Worm (Caenorhabditis elegans) whole organism, mixed stage, embryonic: ENCODE measurements around the gene C47E12.10.

Experiments used
- blmp-1 ChIP-seq: fragments of 150-350 bp; optimal IDR thresholded peaks from 2 replicates; lab custom pipeline; 2014; ENCODE audit warnings: missing biosample characterization, missing genetic modification characterization
- ceh-83 ChIP-seq: fragments of 200-800 bp; sonication (Bioruptor generic); optimal IDR thresholded peaks from 2 replicates; lab custom pipeline; 2018; ENCODE audit warnings: mild to moderate bottlenecking, missing genetic modification characterization, missing compliant biosample characterization
- lsy-2 ChIP-seq: fragments of 150-350 bp; optimal IDR thresholded peaks from 2 replicates; lab custom pipeline; 2014; ENCODE audit warnings: missing biosample characterization, missing genetic modification characterization
- pha-4 ChIP-seq: fragments of 150-350 bp; optimal IDR thresholded peaks from 2 replicates; lab custom pipeline; 2018; ENCODE audit warnings: missing biosample characterization, missing genetic modification reagents, missing genetic modification characterization
- snpc-4 ChIP-seq: fragments of 150-350 bp; optimal IDR thresholded peaks from 2 replicates; lab custom pipeline; 2014; ENCODE audit warnings: missing biosample characterization, missing genetic modification characterization
- sptf-1 ChIP-seq: sonication (generic microtip); optimal IDR thresholded peaks from 2 replicates; lab custom pipeline; 2017; ENCODE audit warnings: mild to moderate bottlenecking, missing genetic modification characterization, moderate library complexity, missing compliant biosample characterization
- unc-39 ChIP-seq: fragments of 150-350 bp; optimal IDR thresholded peaks from 2 replicates; lab custom pipeline; 2014; ENCODE audit warnings: missing biosample characterization, missing genetic modification characterization
- ztf-11 ChIP-seq: fragments of 150-350 bp; optimal IDR thresholded peaks from 2 replicates; lab custom pipeline; 2014; ENCODE audit warnings: missing biosample characterization, missing genetic modification characterization

DNA sequence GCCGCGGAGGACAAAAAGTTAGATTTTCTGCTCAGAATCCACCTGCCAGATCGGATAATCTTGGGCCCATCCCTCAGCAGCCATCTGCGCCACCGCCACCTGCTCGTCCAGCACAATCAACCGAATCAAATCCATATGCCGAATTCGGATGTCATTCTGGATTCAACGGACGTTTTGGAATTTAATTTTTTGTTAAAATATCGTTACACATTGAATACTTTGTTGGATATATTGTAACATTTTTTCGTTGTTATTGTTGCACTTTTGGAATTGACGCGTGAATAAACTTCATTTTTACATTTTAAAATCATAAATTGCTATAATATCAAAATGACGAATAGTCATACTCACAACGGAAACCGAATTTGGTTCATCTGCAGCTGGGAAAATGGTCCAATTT is 39.0 kb upstream of the C47E12.10 start, which contains the start of gene spe-29:
- no peak for TF ChIP-seq sptf-1 (tag; lab: Kevin White, UChicago)
- no peak for TF ChIP-seq unc-39 (tag; lab: Kevin White, UChicago)
- TF ChIP-seq snpc-4 = no peak
- TF ChIP-seq pha-4 = no peak
- TF ChIP-seq blmp-1 = no peak
- TF ChIP-seq ztf-11 (tag; lab: Kevin White, UChicago) = no peak
- TF ChIP-seq ceh-83 (GFP tag; lab: Kevin White, UChicago) = no peak
- no peak for TF ChIP-seq lsy-2 (tag; lab: Kevin White, UChicago)
